Worm (Caenorhabditis elegans): ENCODE measurements around the gene mex-1.

DNA sequence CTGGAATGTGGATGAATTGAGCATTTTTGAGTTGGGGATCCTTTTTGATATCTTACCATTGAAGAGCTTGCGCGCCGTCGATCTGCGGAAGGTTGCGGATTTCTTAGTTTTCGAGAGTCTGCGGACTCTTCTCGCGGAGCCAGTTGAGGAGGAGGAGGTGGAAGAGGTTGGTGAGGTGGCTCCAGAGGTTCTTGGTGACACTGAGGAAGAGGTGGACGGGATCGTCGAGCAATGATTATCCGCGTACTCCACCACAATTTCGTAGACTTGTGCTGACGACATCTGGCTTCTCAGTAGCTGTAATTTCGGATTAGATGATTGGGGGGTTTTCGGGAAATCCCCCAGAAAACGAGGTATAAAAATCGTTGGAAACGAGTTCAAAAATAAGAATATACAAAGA, 8.9 kb downstream of the mex-1 start, which contains the start of gene Y17G7B.21:
- TF ChIP-seq nhr-76 (tag; optimal IDR thresholded peaks at IDR 0.05) (no peak), nhr-12 (tag; optimal IDR thresholded peaks at IDR 0.05) (no peak), lin-13 (tag; optimal IDR thresholded peaks at IDR 0.05) (no peak), pha-4 (tag; optimal IDR thresholded peaks at IDR 0.05) (no peak), M03D4.4 (tag; optimal IDR thresholded peaks at IDR 0.05) (no peak), nhr-237 (tag; optimal IDR thresholded peaks at IDR 0.05) (no peak), elt-3 (tag; optimal IDR thresholded peaks at IDR 0.05) (no peak), ceh-83 (GFP tag; optimal IDR thresholded peaks at IDR 0.05) (no peak), lsy-2 (tag; optimal IDR thresholded peaks at IDR 0.05) (no peak), ceh-43 (GFP tag; optimal IDR thresholded peaks at IDR 0.05) (no peak), elt-1 (tag; optimal IDR thresholded peaks at IDR 0.05; ENCODE audit: borderline replicate concordance, insufficient read depth) (no peak), blmp-1 (tag; optimal IDR thresholded peaks at IDR 0.05) (no peak), unc-39 (tag; optimal IDR thresholded peaks at IDR 0.05) (no peak)

Data from whole organism, mixed stage, embryonic.